Worm (Caenorhabditis elegans) whole organism, L4 larva: Measurements from ENCODE around the gene F25H9.2.

ENCODE experiments used
- F44E2.7 ChIP-seq: fragments of 200-800 bp; sonication (Bioruptor generic); IDR thresholded peaks from 2 replicates; pipeline ENCODE4 v2.1.2; 2022; ENCODE audit warnings: missing genetic modification characterization, missing compliant biosample characterization
- T20F7.1 ChIP-seq: fragments of 200-800 bp; sonication (Bioruptor generic); optimal IDR thresholded peaks from 2 replicates; lab custom pipeline; 2018; ENCODE audit warnings: mild to moderate bottlenecking, missing genetic modification characterization, missing compliant biosample characterization
- Y48G9A.11 ChIP-seq: fragments of 200-800 bp; sonication (Bioruptor generic); IDR thresholded peaks from 2 replicates; pipeline ENCODE4 v1.3.6; 2022; ENCODE audit warnings: missing genetic modification reagents, missing genetic modification characterization, missing compliant biosample characterization
- Y5F2A.4 ChIP-seq: fragments of 200-800 bp; sonication (Bioruptor generic); optimal IDR thresholded peaks from 2 replicates; lab custom pipeline; 2018; ENCODE audit warnings: mild to moderate bottlenecking, missing genetic modification characterization, missing compliant biosample characterization
- ZK546.5 ChIP-seq, 2 experiments: sonication (generic microtip); optimal IDR thresholded peaks; 2 replicates each; lab custom pipeline; 2017; ENCODE audit warnings: missing biosample characterization in 2 of 2, missing genetic modification characterization in 2 of 2
- aha-1 ChIP-seq: fragments of 150-350 bp; peaks from one replicate; lab custom pipeline; 2014; ENCODE audit warnings: missing biosample characterization, missing genetic modification characterization
- attf-4 ChIP-seq: sonication (generic microtip); optimal IDR thresholded peaks from 3 replicates; lab custom pipeline; 2017; ENCODE audit warnings: missing biosample characterization, missing genetic modification characterization
- dpl-1 ChIP-seq: fragments of 150-350 bp; optimal IDR thresholded peaks from 2 replicates; lab custom pipeline; 2014; ENCODE audit warnings: missing biosample characterization, missing genetic modification reagents, missing genetic modification characterization
- hlh-11 ChIP-seq: fragments of 200-800 bp; sonication (Bioruptor generic); optimal IDR thresholded peaks from 2 replicates; lab custom pipeline; 2018; ENCODE audit warnings: mild to moderate bottlenecking, missing genetic modification characterization, missing compliant biosample characterization
- hlh-30 ChIP-seq: sonication (generic microtip); optimal IDR thresholded peaks from 2 replicates; lab custom pipeline; 2017; ENCODE audit warnings: antibody characterized with exemption, mild to moderate bottlenecking, missing genetic modification characterization, missing compliant biosample characterization; ENCODE audit not compliant: insufficient read depth
- jun-1 ChIP-seq: fragments of 150-350 bp; optimal IDR thresholded peaks from 2 replicates; lab custom pipeline; 2014; ENCODE audit warnings: missing biosample characterization, missing genetic modification reagents, missing genetic modification characterization
- lin-1 ChIP-seq: fragments of 200-800 bp; sonication (Bioruptor generic); IDR thresholded peaks from 2 replicates; pipeline ENCODE4 v1.3.6; 2022; ENCODE audit warnings: missing genetic modification reagents, missing genetic modification characterization, missing compliant biosample characterization
- lin-13 ChIP-seq: fragments of 150-350 bp; optimal IDR thresholded peaks from 2 replicates; lab custom pipeline; 2014; ENCODE audit warnings: missing biosample characterization, missing genetic modification reagents, missing genetic modification characterization
- lin-38 ChIP-seq: fragments of 200-800 bp; sonication (Bioruptor generic); IDR thresholded peaks from 2 replicates; pipeline ENCODE4 v1.3.6; 2022; ENCODE audit warnings: missing genetic modification reagents, missing genetic modification characterization, missing compliant biosample characterization
- lir-3 ChIP-seq: sonication (generic microtip); optimal IDR thresholded peaks from 2 replicates; lab custom pipeline; 2016; ENCODE audit warnings: mild to moderate bottlenecking, missing genetic modification characterization, missing compliant biosample characterization
- lsy-2 ChIP-seq, 2 experiments: fragments of 150-350 bp in 1 of 2; sonication (generic microtip) in 1 of 2; optimal IDR thresholded peaks; 2 replicates each; lab custom pipeline; 2014 to 2017; ENCODE audit warnings: missing biosample characterization in 2 of 2, missing genetic modification characterization in 2 of 2
- madf-9 ChIP-seq: fragments of 200-800 bp; sonication (Bioruptor generic); conservative IDR thresholded peaks from 2 replicates; pipeline ENCODE4 v1.3.6; 2022; ENCODE audit warnings: missing genetic modification reagents, missing genetic modification characterization, missing compliant biosample characterization
- mdl-1 ChIP-seq, 2 experiments: fragments of 150-350 bp in 1 of 2; sonication (generic microtip) in 1 of 2; optimal IDR thresholded peaks; 2 replicates each; lab custom pipeline; 2014 to 2017; ENCODE audit warnings: missing biosample characterization in 2 of 2, missing genetic modification characterization in 2 of 2
- mep-1 ChIP-seq: fragments of 150-350 bp; sonication (generic microtip); optimal IDR thresholded peaks from 3 replicates; lab custom pipeline; 2014; ENCODE audit warnings: missing biosample characterization, missing genetic modification characterization
- mes-2 ChIP-seq: sonication (generic microtip); optimal IDR thresholded peaks from 2 replicates; lab custom pipeline; 2016; ENCODE audit warnings: missing genotype, mild to moderate bottlenecking, missing genetic modification characterization, missing compliant biosample characterization; ENCODE audit not compliant: poor library complexity, severe bottlenecking
- mxl-2 ChIP-seq: fragments of 200-800 bp; sonication (Bioruptor generic); conservative IDR thresholded peaks from 2 replicates; pipeline ENCODE4 v1.3.6; 2022; ENCODE audit warnings: missing genetic modification reagents, missing genetic modification characterization, missing compliant biosample characterization
- mxl-3 ChIP-seq: fragments of 200-800 bp; sonication (Bioruptor generic); optimal IDR thresholded peaks from 2 replicates; lab custom pipeline; 2018; ENCODE audit warnings: mild to moderate bottlenecking, missing genetic modification characterization, missing compliant biosample characterization
- nhr-111 ChIP-seq: fragments of 200-800 bp; sonication (Bioruptor generic); optimal IDR thresholded peaks from 2 replicates; lab custom pipeline; 2018; ENCODE audit warnings: mild to moderate bottlenecking, missing genetic modification characterization, missing compliant biosample characterization
- nhr-25 ChIP-seq: sonication (generic microtip); optimal IDR thresholded peaks from 2 replicates; lab custom pipeline; 2017; ENCODE audit warnings: missing genetic modification characterization, mild to moderate bottlenecking, missing compliant biosample characterization, antibody characterized with exemption, moderate library complexity, borderline replicate concordance; ENCODE audit not compliant: insufficient read depth
- nhr-28 ChIP-seq: fragments of 150-350 bp; optimal IDR thresholded peaks from 2 replicates; lab custom pipeline; 2014; ENCODE audit warnings: missing biosample characterization, missing genetic modification characterization
- nhr-41 ChIP-seq: fragments of 200-800 bp; sonication (Bioruptor generic); IDR thresholded peaks from 2 replicates; pipeline ENCODE4 v1.3.6; 2022; ENCODE audit warnings: missing genetic modification reagents, missing genetic modification characterization, missing compliant biosample characterization
- nhr-6 ChIP-seq: fragments of 150-350 bp; optimal IDR thresholded peaks from 2 replicates; lab custom pipeline; 2014; ENCODE audit warnings: missing biosample characterization, missing genetic modification characterization
- nhr-76 ChIP-seq: fragments of 150-350 bp; optimal IDR thresholded peaks from 2 replicates; lab custom pipeline; 2014; ENCODE audit warnings: missing biosample characterization, missing genetic modification characterization
- rbr-2 ChIP-seq: sonication (generic microtip); optimal IDR thresholded peaks from 2 replicates; lab custom pipeline; 2016; ENCODE audit warnings: missing genotype, missing genetic modification characterization, missing compliant biosample characterization
- set-16 ChIP-seq: fragments of 200-800 bp; sonication (Bioruptor generic); IDR thresholded peaks from 2 replicates; pipeline ENCODE4 v1.3.6; 2022; ENCODE audit warnings: missing genetic modification reagents, missing genetic modification characterization, missing compliant biosample characterization
- skn-1 ChIP-seq: fragments of 150-350 bp; optimal IDR thresholded peaks from 2 replicates; lab custom pipeline; 2014; ENCODE audit warnings: missing biosample characterization, missing genetic modification characterization
- unc-62 ChIP-seq, 3 experiments: fragments of 150-350 bp in 1 of 3; sonication (generic microtip); optimal IDR thresholded peaks in 2 of 3; peaks in 1 of 3; 1 replicate in 1 of 3; 2 replicates in 2 of 3; lab custom pipeline; 2014 to 2017; ENCODE audit warnings: missing biosample characterization in 3 of 3, missing genetic modification characterization in 3 of 3, missing genetic modification reagents in 3 of 3, missing genotype in 1 of 3
- zag-1 ChIP-seq: fragments of 150-350 bp; optimal IDR thresholded peaks from 2 replicates; lab custom pipeline; 2014; ENCODE audit warnings: missing biosample characterization, missing genetic modification characterization
- zip-2 ChIP-seq: fragments of 150-350 bp; optimal IDR thresholded peaks from 2 replicates; lab custom pipeline; 2014; ENCODE audit warnings: missing biosample characterization, missing genetic modification characterization
- ztf-11 ChIP-seq: fragments of 150-350 bp; optimal IDR thresholded peaks from 2 replicates; lab custom pipeline; 2014; ENCODE audit warnings: missing biosample characterization, missing genetic modification characterization
- ztf-7 ChIP-seq: fragments of 150-350 bp; optimal IDR thresholded peaks from 2 replicates; lab custom pipeline; 2014; ENCODE audit warnings: missing biosample characterization, missing genetic modification characterization

F25H9.2 gene

ce11 chrV:13485732-13486131 lies 27.8 kb downstream of the F25H9.2 start:
- no peak for TF ChIP-seq jun-1 (tag; lab: Kevin White, UChicago)
- TF ChIP-seq ztf-7 (tag; lab: Kevin White, UChicago) = no peak
- no peak for TF ChIP-seq lin-13 (GFP tag; lab: Kevin White, UChicago)
- TF ChIP-seq ZK546.5 (tag; optimal IDR thresholded peaks at IDR 0.05; lab: Kevin White, UChicago) = no peak
- no peak for TF ChIP-seq mdl-1 (tag; optimal IDR thresholded peaks at IDR 0.05; lab: Kevin White, UChicago)
- TF ChIP-seq nhr-111 (GFP tag; lab: Kevin White, UChicago) = no peak
- no peak for TF ChIP-seq mxl-2 (GFP tag; lab: Robert Waterston, UW)
- no peak for TF ChIP-seq attf-4 (tag; lab: Kevin White, UChicago)
- no peak for TF ChIP-seq madf-9 (GFP tag; lab: Robert Waterston, UW)
- TF ChIP-seq lin-38 (GFP tag; lab: Robert Waterston, UW) = no peak
- no peak for TF ChIP-seq set-16
- TF ChIP-seq nhr-41 = no peak
- no peak for TF ChIP-seq zag-1
- TF ChIP-seq F44E2.7 (GFP tag; lab: Robert Waterston, UW) = no peak
- TF ChIP-seq nhr-76 (tag; lab: Kevin White, UChicago) = no peak
- TF ChIP-seq, all 104 proteins: peak for 0

ce11 chrV:13488297-13488803 lies 30.5 kb downstream of the F25H9.2 start:
- TF ChIP-seq Y5F2A.4 (GFP tag; lab: Kevin White, UChicago) (no peak), T20F7.1 (GFP tag; lab: Kevin White, UChicago) (peak; percentile 7), unc-62 (GFP tag; optimal IDR thresholded peaks at IDR 0.05 in 1 of 2; lab: Kevin White, UChicago) (peak in 1 of 2 experiments; percentile 91), unc-62 (tag; optimal IDR thresholded peaks at IDR 0.05; lab: Kevin White, UChicago) (no peak), zip-2 (tag; lab: Kevin White, UChicago) (no peak), aha-1 (tag; lab: Kevin White, UChicago) (peak; percentile 80)

- TF ChIP-seq aha-1 (tag; lab: Kevin White, UChicago) = peak; percentile 87
- no peak for TF ChIP-seq skn-1 (tag; lab: Kevin White, UChicago)
- no peak for TF ChIP-seq Y48G9A.11
- TF ChIP-seq nhr-28 (tag; lab: Kevin White, UChicago) = peak; percentile 63
- TF ChIP-seq unc-62 (GFP tag; optimal IDR thresholded peaks at IDR 0.05 in 1 of 2; lab: Kevin White, UChicago) = peak in 1 of 2 experiments; percentile 23
- no peak for TF ChIP-seq unc-62 (tag; optimal IDR thresholded peaks at IDR 0.05; lab: Kevin White, UChicago)
- peak; percentile 4 for TF ChIP-seq nhr-25 (tag; lab: Kevin White, UChicago)
Observed at ce11 chrV:13489830-13490229, 31.9 kb downstream of the F25H9.2 start, which contains the start of gene T10G3.3. Gene T10G3.3 (minus strand): TSS chrV:13490199.

- TF ChIP-seq lin-38 (GFP tag; lab: Robert Waterston, UW) (peak; percentile 35; the same call in 1 of the 2 replicates), mes-2 (tag; lab: Kevin White, UChicago) (peak; percentile 88), lir-3 (tag; lab: Kevin White, UChicago) (no peak), Y48G9A.11 (peak; percentile 98), lsy-2 (tag; optimal IDR thresholded peaks at IDR 0.05; lab: Kevin White, UChicago) (peak in 1 of 2 experiments; percentile 73), mep-1 (peak; percentile 67), mdl-1 (tag; optimal IDR thresholded peaks at IDR 0.05; lab: Kevin White, UChicago) (peak in 1 of 2 experiments; percentile 8), nhr-6 (tag; lab: Kevin White, UChicago) (peak; percentile 47), hlh-30 (tag; lab: Kevin White, UChicago) (peak; percentile 58), T20F7.1 (GFP tag; lab: Kevin White, UChicago) (peak; percentile 97), nhr-28 (tag; lab: Kevin White, UChicago) (peak; percentile 47), mxl-2 (GFP tag; lab: Robert Waterston, UW) (no peak), mxl-3 (GFP tag; lab: Kevin White, UChicago) (peak; percentile 3), ztf-11 (tag; lab: Kevin White, UChicago) (no peak), hlh-11 (peak; percentile 54), aha-1 (tag; lab: Kevin White, UChicago) (peak; percentile 49), lin-1 (GFP tag; lab: Robert Waterston, UW) (no peak), rbr-2 (tag; lab: Kevin White, UChicago) (peak; percentile 36), unc-62 (GFP tag; optimal IDR thresholded peaks at IDR 0.05 in 1 of 2; lab: Kevin White, UChicago) (peak in 1 of 2 experiments; percentile 96), unc-62 (tag; optimal IDR thresholded peaks at IDR 0.05; lab: Kevin White, UChicago) (no peak), dpl-1 (GFP tag; lab: Kevin White, UChicago) (peak; percentile 66)
Observed at ce11 chrV:13497322-13497847, 39.5 kb downstream of the F25H9.2 start, which contains the start of the genes eea-1 and gut-2. Gene eea-1 (minus strand): TSS chrV:13497372. Gene gut-2 (plus strand): TSS chrV:13497690.
